ENCODE assay signal across 2 worm cellular contexts in genomic region chrX:16040207-16040716, ce11.
TF ChIP-seq lines count a peak whose summit lies in the region.

B0395.3 (minus strand) TSS chrX:16040257.

TF ChIP-seq in whole organism, L1 larva, 84 proteins besides CTCF, POLR2A, EP300 and RAD21 (continued from another document):
- no peak for TF ChIP-seq Y116A8C.19 (tag; optimal IDR thresholded peaks at IDR 0.05; lab: Kevin White, UChicago; ENCODE audit: borderline replicate concordance)
- peak; percentile 39; the same call in 1 of the 2 replicates for TF ChIP-seq grh-1 (GFP tag; IDR thresholded peaks at IDR 0.05; lab: Robert Waterston, UW)
- TF ChIP-seq rnt-1 (tag; optimal IDR thresholded peaks at IDR 0.05; lab: Kevin White, UChicago) = peak; percentile 37
- no peak for TF ChIP-seq C34B4.2 (tag; optimal IDR thresholded peaks at IDR 0.05; lab: Kevin White, UChicago)
- TF ChIP-seq nhr-76 (tag; optimal IDR thresholded peaks at IDR 0.05; lab: Kevin White, UChicago) = no peak
- no peak for TF ChIP-seq lin-15B (tag; optimal IDR thresholded peaks at IDR 0.05; lab: Kevin White, UChicago)
- no peak for TF ChIP-seq alr-1 (tag; optimal IDR thresholded peaks at IDR 0.05; lab: Kevin White, UChicago; ENCODE audit: borderline replicate concordance)
- no peak for TF ChIP-seq nhr-84 (tag; optimal IDR thresholded peaks at IDR 0.05; lab: Kevin White, UChicago)
- no peak for TF ChIP-seq unc-62 (GFP tag; optimal IDR thresholded peaks at IDR 0.05; lab: Kevin White, UChicago)
- no peak for TF ChIP-seq unc-130 (tag; optimal IDR thresholded peaks at IDR 0.05; lab: Kevin White, UChicago)
- peak; percentile 24 for TF ChIP-seq tbx-2 (tag; optimal IDR thresholded peaks at IDR 0.05; lab: Kevin White, UChicago)
- peak; percentile 39 for TF ChIP-seq mep-1 (tag; optimal IDR thresholded peaks at IDR 0.05; lab: Kevin White, UChicago)
- no peak for TF ChIP-seq ets-5 (GFP tag; IDR thresholded peaks at IDR 0.05; lab: Robert Waterston, UW)
- TF ChIP-seq C04F5.9 (tag; optimal IDR thresholded peaks at IDR 0.05; lab: Kevin White, UChicago) = no peak
- no peak for TF ChIP-seq aly-2 (tag; optimal IDR thresholded peaks at IDR 0.05; lab: Kevin White, UChicago)
- TF ChIP-seq jun-1 (tag; optimal IDR thresholded peaks at IDR 0.05; lab: Kevin White, UChicago) = peak; percentile 7
- no peak for TF ChIP-seq ceh-82 (tag; optimal IDR thresholded peaks at IDR 0.05; lab: Kevin White, UChicago)
- TF ChIP-seq lin-35 (GFP tag; optimal IDR thresholded peaks at IDR 0.05; lab: Kevin White, UChicago) = peak in 1 of 2 experiments; percentile 40
- TF ChIP-seq ztf-11 (tag; optimal IDR thresholded peaks at IDR 0.05; lab: Kevin White, UChicago) = no peak
- TF ChIP-seq lin-14 (GFP tag; optimal IDR thresholded peaks at IDR 0.05; lab: Kevin White, UChicago) = peak; percentile 91
- peak; percentile 17 for TF ChIP-seq C16A3.4 (tag; optimal IDR thresholded peaks at IDR 0.05; lab: Kevin White, UChicago)
- TF ChIP-seq ama-1 (optimal IDR thresholded peaks at IDR 0.05; lab: Kevin White, UChicago) = no peak

TF ChIP-seq in whole organism, young adult, 124 proteins besides CTCF, POLR2A, EP300 and RAD21 (continued from another document):
- TF ChIP-seq lin-54 (GFP tag; optimal IDR thresholded peaks at IDR 0.05; lab: Kevin White, UChicago) = no peak
- TF ChIP-seq unc-130 (GFP tag; optimal IDR thresholded peaks at IDR 0.05; lab: Kevin White, UChicago) = no peak
- TF ChIP-seq hlh-12 (tag; optimal IDR thresholded peaks at IDR 0.05; lab: Kevin White, UChicago) = no peak
- peak; percentile 62 for TF ChIP-seq dox-1 (GFP tag; IDR thresholded peaks at IDR 0.05; lab: Robert Waterston, UW)
- TF ChIP-seq T07F8.4 (tag; optimal IDR thresholded peaks at IDR 0.05; lab: Kevin White, UChicago) = no peak
- no peak for TF ChIP-seq F33H1.4 (GFP tag; IDR thresholded peaks at IDR 0.05; lab: Robert Waterston, UW)
- TF ChIP-seq die-1 (tag; optimal IDR thresholded peaks at IDR 0.05; lab: Kevin White, UChicago) = peak; percentile 17
- no peak for TF ChIP-seq attf-3 (GFP tag; conservative IDR thresholded peaks at IDR 0.05; lab: Robert Waterston, UW)
- TF ChIP-seq him-1 (tag; optimal IDR thresholded peaks at IDR 0.05; lab: Kevin White, UChicago) = no peak
- TF ChIP-seq aptf-3 (GFP tag; IDR thresholded peaks at IDR 0.05; lab: Robert Waterston, UW) = no peak
- TF ChIP-seq F52B5.7 (tag; optimal IDR thresholded peaks at IDR 0.05; lab: Kevin White, UChicago) = no peak
- no peak for TF ChIP-seq F55B11.4 (tag; optimal IDR thresholded peaks at IDR 0.05; lab: Kevin White, UChicago; ENCODE audit: borderline replicate concordance, insufficient read depth)
- no peak for TF ChIP-seq F39B2.1 (GFP tag; IDR thresholded peaks at IDR 0.05; lab: Robert Waterston, UW)
- no peak for TF ChIP-seq F49E8.2 (tag; optimal IDR thresholded peaks at IDR 0.05; lab: Kevin White, UChicago; ENCODE audit: insufficient read depth)
- TF ChIP-seq nfya-2 (GFP tag; IDR thresholded peaks at IDR 0.05; lab: Robert Waterston, UW) = no peak
- no peak for TF ChIP-seq cebp-2 (GFP tag; IDR thresholded peaks at IDR 0.05; lab: Robert Waterston, UW)
- peak; percentile 66 for TF ChIP-seq nhr-80 (tag; optimal IDR thresholded peaks at IDR 0.05; lab: Kevin White, UChicago)
- TF ChIP-seq F57A8.1 (GFP tag; optimal IDR thresholded peaks at IDR 0.05; lab: Kevin White, UChicago) = no peak
- no peak for TF ChIP-seq Y95B8A.8 (GFP tag; IDR thresholded peaks at IDR 0.05; lab: Robert Waterston, UW)
- no peak for TF ChIP-seq let-526 (GFP tag; IDR thresholded peaks at IDR 0.05; lab: Robert Waterston, UW)
- peak; percentile 49 for TF ChIP-seq mcd-1 (GFP tag; IDR thresholded peaks at IDR 0.05; lab: Robert Waterston, UW)
- no peak for TF ChIP-seq mxl-1 (tag; optimal IDR thresholded peaks at IDR 0.05; lab: Kevin White, UChicago)
- TF ChIP-seq F22D6.2 (tag; optimal IDR thresholded peaks at IDR 0.05; lab: Kevin White, UChicago) = no peak
- no peak for TF ChIP-seq Y67H2A.10 (GFP tag; conservative IDR thresholded peaks at IDR 0.05; lab: Robert Waterston, UW)
- TF ChIP-seq K12H6.12 (tag; optimal IDR thresholded peaks at IDR 0.05; lab: Kevin White, UChicago) = peak; percentile 73
TF ChIP-seq in whole organism, young adult: peak in this region for 26.
